1 fruit fly cellular context compared by ENCODE assay signal in genomic region chr3R:14017640-14018429, dm6.
A peak's percentile ranks its signal among the peaks of the same experiment; 100 is the strongest.
TF ChIP-seq lines count a peak whose summit lies in the region.

No protein-coding gene starts in this region.

TF ChIP-seq in whole organism, embryonic, 481 proteins besides CTCF, POLR2A, EP300 and RAD21 (continued from another document and continues in another):
- no peak for TF ChIP-seq CG9215 (GFP tag; IDR thresholded peaks at IDR 0.05; lab: Robert Waterston, UW)
- TF ChIP-seq HLH3B (GFP tag; IDR thresholded peaks at IDR 0.05; lab: Robert Waterston, UW), result peak; percentile 83
- TF ChIP-seq CG31441 (GFP tag; IDR thresholded peaks at IDR 0.05; lab: Robert Waterston, UW), result peak; percentile 96
- peak; percentile 87; the same call in 1 of the 2 replicates for TF ChIP-seq sisA (GFP tag; IDR thresholded peaks at IDR 0.05; lab: Robert Waterston, UW)
- peak; percentile 4 for TF ChIP-seq CG8944 (GFP tag; optimal IDR thresholded peaks at IDR 0.05; lab: Kevin White, UChicago)
- peak; percentile 94 for TF ChIP-seq CoRest (tag; optimal IDR thresholded peaks at IDR 0.05; lab: Kevin White, UChicago)
- TF ChIP-seq Antp (GFP tag; optimal IDR thresholded peaks at IDR 0.05; lab: Kevin White, UChicago), result peak; percentile 54
- TF ChIP-seq Max (GFP tag; optimal IDR thresholded peaks at IDR 0.05; lab: Kevin White, UChicago), result no peak
- TF ChIP-seq CG15514 (GFP tag; optimal IDR thresholded peaks at IDR 0.05; lab: Kevin White, UChicago), result peak; percentile 70
- peak; percentile 22 for TF ChIP-seq Hsf (GFP tag; optimal IDR thresholded peaks at IDR 0.05; lab: Kevin White, UChicago)
- 0 out of 3 replicates have a peak, but pooled peaks have one; percentile 79 for TF ChIP-seq CG3726 (GFP tag; IDR thresholded peaks at IDR 0.05; lab: Robert Waterston, UW)
- peak; percentile 61 for TF ChIP-seq CG6654 (GFP tag; optimal IDR thresholded peaks at IDR 0.05; lab: Kevin White, UChicago)
- peak; percentile 63 for TF ChIP-seq gro (GFP tag; optimal IDR thresholded peaks at IDR 0.05; lab: Kevin White, UChicago)
- TF ChIP-seq Scr (GFP tag; IDR thresholded peaks at IDR 0.05; lab: Robert Waterston, UW; ENCODE audit: partially characterized antibody), result peak; percentile 28
- TF ChIP-seq Mes4 (GFP tag; optimal IDR thresholded peaks at IDR 0.05; lab: Kevin White, UChicago), result no peak
- no peak for TF ChIP-seq p53 (GFP tag; optimal IDR thresholded peaks at IDR 0.05; lab: Kevin White, UChicago)
- 0 out of 2 replicates have a peak, but pooled peaks have one; percentile 35 for TF ChIP-seq bowl (GFP tag; IDR thresholded peaks at IDR 0.05; lab: Robert Waterston, UW)
- peak; percentile 77 for TF ChIP-seq gcm (GFP tag; optimal IDR thresholded peaks at IDR 0.05; lab: Kevin White, UChicago)
- TF ChIP-seq Xrp1 (GFP tag; IDR thresholded peaks at IDR 0.05; lab: Robert Waterston, UW), result peak; percentile 74
- TF ChIP-seq sqz (GFP tag; optimal IDR thresholded peaks at IDR 0.05; lab: Kevin White, UChicago), result peak; percentile 56
- 0 out of 2 replicates have a peak, but pooled peaks have one; percentile 33 for TF ChIP-seq nerfin-2 (GFP tag; IDR thresholded peaks at IDR 0.05; lab: Robert Waterston, UW; ENCODE audit: partially characterized antibody)
- peak; percentile 1 for TF ChIP-seq Dip3 (GFP tag; optimal IDR thresholded peaks at IDR 0.05; lab: Kevin White, UChicago)
- 0 out of 2 replicates have a peak, but pooled peaks have one; percentile 35 for TF ChIP-seq MBD-R2 (GFP tag; IDR thresholded peaks at IDR 0.05; lab: Robert Waterston, UW)
- TF ChIP-seq chinmo (GFP tag; IDR thresholded peaks at IDR 0.05; lab: Robert Waterston, UW; ENCODE audit: partially characterized antibody), result peak; percentile 92; the same call in 3 of the 4 replicates
- TF ChIP-seq lab (GFP tag; optimal IDR thresholded peaks at IDR 0.05; lab: Kevin White, UChicago), result peak; percentile 78
- TF ChIP-seq fd3F (GFP tag; optimal IDR thresholded peaks at IDR 0.05; lab: Kevin White, UChicago), result peak; percentile 83
- peak; percentile 89 for TF ChIP-seq grau (tag; optimal IDR thresholded peaks at IDR 0.05; lab: Kevin White, UChicago)
- TF ChIP-seq lilli (GFP tag; optimal IDR thresholded peaks at IDR 0.05; lab: Kevin White, UChicago), result peak; percentile 38
- TF ChIP-seq Dref (GFP tag; IDR thresholded peaks at IDR 0.05; lab: Robert Waterston, UW), result no peak
- TF ChIP-seq bbx (GFP tag; IDR thresholded peaks at IDR 0.05; lab: Robert Waterston, UW; ENCODE audit: partially characterized antibody), result 0 out of 2 replicates have a peak, but pooled peaks have one; percentile 25
- TF ChIP-seq Gug (GFP tag; IDR thresholded peaks at IDR 0.05; lab: Robert Waterston, UW), result peak; percentile 56; the same call in 2 of the 4 replicates
- TF ChIP-seq CG17802 (tag; optimal IDR thresholded peaks at IDR 0.05; lab: Kevin White, UChicago), result peak; percentile 38
- TF ChIP-seq CG11560 (tag; IDR thresholded peaks at IDR 0.05; lab: Robert Waterston, UW), result no peak
- TF ChIP-seq Doc3 (GFP tag; IDR thresholded peaks at IDR 0.05; lab: Robert Waterston, UW; ENCODE audit: partially characterized antibody), result peak; percentile 41; the same call in 1 of the 3 replicates
- peak; percentile 84 for TF ChIP-seq esg (GFP tag; conservative IDR thresholded peaks at IDR 0.05; lab: Robert Waterston, UW)
- TF ChIP-seq amos (GFP tag; IDR thresholded peaks at IDR 0.05; lab: Robert Waterston, UW; ENCODE audit: partially characterized antibody), result no peak
- TF ChIP-seq pan (optimal IDR thresholded peaks at IDR 0.05; lab: Kevin White, UChicago), result no peak
- TF ChIP-seq pan (GFP tag; optimal IDR thresholded peaks at IDR 0.05 in 1 of 2, IDR thresholded peaks at IDR 0.05 in 1 of 2), result peak in 1 of 2 experiments; percentile 91
- TF ChIP-seq CG8281 (tag; optimal IDR thresholded peaks at IDR 0.05; lab: Kevin White, UChicago), result peak; percentile 76
- no peak for TF ChIP-seq CG17186 (GFP tag; optimal IDR thresholded peaks at IDR 0.05; lab: Kevin White, UChicago)
- peak; percentile 0 for TF ChIP-seq pb (GFP tag; optimal IDR thresholded peaks at IDR 0.05; lab: Kevin White, UChicago)
- TF ChIP-seq insv (GFP tag; optimal IDR thresholded peaks at IDR 0.05; lab: Kevin White, UChicago), result no peak
- TF ChIP-seq CG4360 (GFP tag; IDR thresholded peaks at IDR 0.05; lab: Robert Waterston, UW), result no peak
- peak; percentile 82 for TF ChIP-seq CG17829 (tag; optimal IDR thresholded peaks at IDR 0.05; lab: Kevin White, UChicago)
- TF ChIP-seq Six4 (GFP tag; optimal IDR thresholded peaks at IDR 0.05; lab: Kevin White, UChicago), result peak; percentile 63
- no peak for TF ChIP-seq CG17912 (GFP tag; optimal IDR thresholded peaks at IDR 0.05; lab: Kevin White, UChicago)
- TF ChIP-seq Mrtf (GFP tag; IDR thresholded peaks at IDR 0.05; lab: Robert Waterston, UW), result peak; percentile 81; the same call in 2 of the 3 replicates
- peak; percentile 70 for TF ChIP-seq CG18476 (GFP tag; optimal IDR thresholded peaks at IDR 0.05; lab: Kevin White, UChicago)
- no peak for TF ChIP-seq jumu (GFP tag; optimal IDR thresholded peaks at IDR 0.05; lab: Kevin White, UChicago)
- peak; percentile 73 for TF ChIP-seq Sry-β (GFP tag; optimal IDR thresholded peaks at IDR 0.05; lab: Kevin White, UChicago)
- peak; percentile 81 for TF ChIP-seq CG10654 (GFP tag; optimal IDR thresholded peaks at IDR 0.05; lab: Kevin White, UChicago)
- peak; percentile 56; the same call in 1 of the 3 replicates for TF ChIP-seq CG11456 (GFP tag; IDR thresholded peaks at IDR 0.05; lab: Robert Waterston, UW)
- TF ChIP-seq CG1792 (GFP tag; optimal IDR thresholded peaks at IDR 0.05; lab: Kevin White, UChicago), result no peak
- TF ChIP-seq Bgb (GFP tag; IDR thresholded peaks at IDR 0.05; lab: Robert Waterston, UW; ENCODE audit: partially characterized antibody), result no peak
- TF ChIP-seq unc-4 (GFP tag; IDR thresholded peaks at IDR 0.05; lab: Robert Waterston, UW; ENCODE audit: partially characterized antibody), result no peak
- TF ChIP-seq CG1602 (GFP tag; optimal IDR thresholded peaks at IDR 0.05; lab: Kevin White, UChicago), result peak; percentile 80
- peak; percentile 77; the same call in 1 of the 2 replicates for TF ChIP-seq vvl (GFP tag; IDR thresholded peaks at IDR 0.05; lab: Robert Waterston, UW)
- peak; percentile 86 for TF ChIP-seq odd (GFP tag; optimal IDR thresholded peaks at IDR 0.05; lab: Kevin White, UChicago)
- peak; percentile 79; the same call in 2 of the 3 replicates for TF ChIP-seq H15 (GFP tag; IDR thresholded peaks at IDR 0.05; lab: Robert Waterston, UW)
- TF ChIP-seq maf-S (GFP tag; optimal IDR thresholded peaks at IDR 0.05; lab: Kevin White, UChicago), result no peak
- TF ChIP-seq ewg (GFP tag; optimal IDR thresholded peaks at IDR 0.05; lab: Kevin White, UChicago), result peak; percentile 85
- peak; percentile 31 for TF ChIP-seq CG16863 (GFP tag; optimal IDR thresholded peaks at IDR 0.05; lab: Kevin White, UChicago)
- peak; percentile 86 for TF ChIP-seq seq (GFP tag; IDR thresholded peaks at IDR 0.05; lab: Robert Waterston, UW)
- TF ChIP-seq zfh2 (GFP tag; optimal IDR thresholded peaks at IDR 0.05; lab: Kevin White, UChicago), result no peak
- TF ChIP-seq peb (GFP tag; IDR thresholded peaks at IDR 0.05; lab: Robert Waterston, UW), result peak; percentile 66
- peak; percentile 77 for TF ChIP-seq CG17385 (GFP tag; optimal IDR thresholded peaks at IDR 0.05; lab: Kevin White, UChicago)
- peak; percentile 5 for TF ChIP-seq emc (GFP tag; optimal IDR thresholded peaks at IDR 0.05; lab: Kevin White, UChicago)
- TF ChIP-seq C15 (GFP tag; IDR thresholded peaks at IDR 0.05; lab: Robert Waterston, UW), result no peak
- peak; percentile 57 for TF ChIP-seq CG13287 (GFP tag; IDR thresholded peaks at IDR 0.05; lab: Robert Waterston, UW; ENCODE audit: partially characterized antibody)
- TF ChIP-seq Taf1 (GFP tag; IDR thresholded peaks at IDR 0.05; lab: Robert Waterston, UW), result no peak
- no peak for TF ChIP-seq h (optimal IDR thresholded peaks at IDR 0.05; lab: Kevin White, UChicago)
- TF ChIP-seq CG32532 (GFP tag; IDR thresholded peaks at IDR 0.05; lab: Robert Waterston, UW), result peak; percentile 66
- peak; percentile 77 for TF ChIP-seq NfI (GFP tag; optimal IDR thresholded peaks at IDR 0.05; lab: Kevin White, UChicago)
- TF ChIP-seq CG10959 (GFP tag; IDR thresholded peaks at IDR 0.05; lab: Robert Waterston, UW), result 0 out of 2 replicates have a peak, but pooled peaks have one; percentile 9
- no peak for TF ChIP-seq Kr (GFP tag; optimal IDR thresholded peaks at IDR 0.05; lab: Kevin White, UChicago)
- peak; percentile 86 for TF ChIP-seq CG6689 (GFP tag; IDR thresholded peaks at IDR 0.05; lab: Robert Waterston, UW)
- no peak for TF ChIP-seq CG6791 (GFP tag; IDR thresholded peaks at IDR 0.05; lab: Robert Waterston, UW; ENCODE audit: partially characterized antibody)
- TF ChIP-seq CG7556 (GFP tag; optimal IDR thresholded peaks at IDR 0.05; lab: Kevin White, UChicago), result peak; percentile 95
- peak; percentile 81 for TF ChIP-seq ATbp (GFP tag; optimal IDR thresholded peaks at IDR 0.05; lab: Kevin White, UChicago)
- TF ChIP-seq ash1 (GFP tag; optimal IDR thresholded peaks at IDR 0.05; lab: Kevin White, UChicago), result no peak
- peak; percentile 67 for TF ChIP-seq ap (GFP tag; IDR thresholded peaks at IDR 0.05; lab: Robert Waterston, UW)
- TF ChIP-seq Dek (tag; optimal IDR thresholded peaks at IDR 0.05; lab: Kevin White, UChicago), result peak; percentile 79
- peak; percentile 26 for TF ChIP-seq Mad (GFP tag; optimal IDR thresholded peaks at IDR 0.05; lab: Kevin White, UChicago)
- TF ChIP-seq dan (GFP tag; IDR thresholded peaks at IDR 0.05; lab: Robert Waterston, UW), result no peak
- no peak for TF ChIP-seq Neu2 (GFP tag; optimal IDR thresholded peaks at IDR 0.05; lab: Kevin White, UChicago; ENCODE audit: borderline replicate concordance)
- peak; percentile 92 for TF ChIP-seq Ssrp (tag; optimal IDR thresholded peaks at IDR 0.05; lab: Kevin White, UChicago)
- TF ChIP-seq Ets97D (GFP tag; optimal IDR thresholded peaks at IDR 0.05; lab: Kevin White, UChicago), result no peak
- TF ChIP-seq Opbp (GFP tag; IDR thresholded peaks at IDR 0.05; lab: Robert Waterston, UW; ENCODE audit: partially characterized antibody), result no peak
- TF ChIP-seq CG18011 (GFP tag; optimal IDR thresholded peaks at IDR 0.05; lab: Kevin White, UChicago), result peak; percentile 33
- TF ChIP-seq CG6272 (GFP tag; IDR thresholded peaks at IDR 0.05; lab: Robert Waterston, UW), result peak; percentile 67
- peak; percentile 32 for TF ChIP-seq CG31388 (GFP tag; optimal IDR thresholded peaks at IDR 0.05; lab: Kevin White, UChicago)
- TF ChIP-seq cato (GFP tag; optimal IDR thresholded peaks at IDR 0.05; lab: Kevin White, UChicago; ENCODE audit: borderline replicate concordance), result peak; percentile 70
- TF ChIP-seq tll (GFP tag; optimal IDR thresholded peaks at IDR 0.05; lab: Kevin White, UChicago), result peak in 1 of 2 experiments; percentile 31
- peak; percentile 9 for TF ChIP-seq CG7271 (tag; optimal IDR thresholded peaks at IDR 0.05; lab: Kevin White, UChicago)
- TF ChIP-seq mirr (GFP tag; optimal IDR thresholded peaks at IDR 0.05; lab: Kevin White, UChicago), result peak; percentile 71
- TF ChIP-seq CG14014 (GFP tag; IDR thresholded peaks at IDR 0.05; lab: Robert Waterston, UW), result peak; percentile 68
- peak in 1 of 2 experiments; percentile 68 for TF ChIP-seq Hr78 (GFP tag; optimal IDR thresholded peaks at IDR 0.05; lab: Kevin White, UChicago)
- TF ChIP-seq lola (GFP tag; optimal IDR thresholded peaks at IDR 0.05; lab: Kevin White, UChicago), result peak in 1 of 3 experiments; percentile 65
- TF ChIP-seq knrl (GFP tag; IDR thresholded peaks at IDR 0.05; lab: Robert Waterston, UW; ENCODE audit: partially characterized antibody), result no peak
- TF ChIP-seq sc (optimal IDR thresholded peaks at IDR 0.05; lab: Kevin White, UChicago), result no peak
- peak; percentile 68 for TF ChIP-seq sc (GFP tag; optimal IDR thresholded peaks at IDR 0.05; lab: Kevin White, UChicago)
- peak; percentile 3 for TF ChIP-seq MTF-1 (GFP tag; optimal IDR thresholded peaks at IDR 0.05; lab: Kevin White, UChicago; ENCODE audit: borderline replicate concordance)
- TF ChIP-seq sens (GFP tag; lab: Kevin White, UChicago), result peak; percentile 75
- peak; percentile 94 for TF ChIP-seq nmo (GFP tag; optimal IDR thresholded peaks at IDR 0.05; lab: Kevin White, UChicago)
- TF ChIP-seq CG7745 (tag; optimal IDR thresholded peaks at IDR 0.05; lab: Kevin White, UChicago), result no peak
- no peak for TF ChIP-seq slp2 (GFP tag; optimal IDR thresholded peaks at IDR 0.05; lab: Kevin White, UChicago)
- TF ChIP-seq Gsc (GFP tag; IDR thresholded peaks at IDR 0.05; lab: Robert Waterston, UW), result no peak
- peak; percentile 78 for TF ChIP-seq CG10431 (GFP tag; optimal IDR thresholded peaks at IDR 0.05; lab: Kevin White, UChicago)
- peak; percentile 88 for TF ChIP-seq Ets65A (GFP tag; lab: Kevin White, UChicago)
- TF ChIP-seq CG10209 (GFP tag; optimal IDR thresholded peaks at IDR 0.05; lab: Kevin White, UChicago), result peak; percentile 92
- TF ChIP-seq CG6813 (GFP tag; optimal IDR thresholded peaks at IDR 0.05; lab: Kevin White, UChicago), result peak; percentile 69
- TF ChIP-seq slbo (GFP tag; IDR thresholded peaks at IDR 0.05; lab: Robert Waterston, UW), result peak; percentile 81
- peak in 1 of 2 experiments; percentile 43 for TF ChIP-seq crp (GFP tag; optimal IDR thresholded peaks at IDR 0.05; lab: Kevin White, UChicago)
- TF ChIP-seq Sox102F (GFP tag; optimal IDR thresholded peaks at IDR 0.05; lab: Kevin White, UChicago), result peak; percentile 96
- peak; percentile 25 for TF ChIP-seq CG7786 (GFP tag; optimal IDR thresholded peaks at IDR 0.05; lab: Kevin White, UChicago)
- peak; percentile 98 to 100 for TF ChIP-seq Trl (optimal IDR thresholded peaks at IDR 0.05; lab: Kevin White, UChicago)
- TF ChIP-seq Trl (GFP tag; optimal IDR thresholded peaks at IDR 0.05; lab: Kevin White, UChicago), result peak; percentile 60
- TF ChIP-seq CG9797 (GFP tag; optimal IDR thresholded peaks at IDR 0.05; lab: Kevin White, UChicago), result no peak
- peak; percentile 78 for TF ChIP-seq Lim3 (GFP tag; IDR thresholded peaks at IDR 0.05; lab: Robert Waterston, UW)
- peak; percentile 59 for TF ChIP-seq Fer2 (tag; optimal IDR thresholded peaks at IDR 0.05; lab: Kevin White, UChicago)
- TF ChIP-seq Hey (tag; optimal IDR thresholded peaks at IDR 0.05; lab: Kevin White, UChicago), result peak; percentile 6
- TF ChIP-seq CG13624 (GFP tag; optimal IDR thresholded peaks at IDR 0.05; lab: Kevin White, UChicago), result peak; percentile 29
- peak; percentile 68 for TF ChIP-seq CG12942 (GFP tag; optimal IDR thresholded peaks at IDR 0.05; lab: Kevin White, UChicago)
- peak; percentile 93 for TF ChIP-seq CG7839 (tag; optimal IDR thresholded peaks at IDR 0.05; lab: Kevin White, UChicago)
- peak; percentile 39 for TF ChIP-seq ara (GFP tag; IDR thresholded peaks at IDR 0.05; lab: Robert Waterston, UW)
- peak; percentile 30 for TF ChIP-seq CG10274 (GFP tag; optimal IDR thresholded peaks at IDR 0.05; lab: Kevin White, UChicago)
- peak; percentile 84 for TF ChIP-seq cwo (GFP tag; optimal IDR thresholded peaks at IDR 0.05; lab: Kevin White, UChicago)
